ENCODE assay signal across 3 worm cellular contexts in genomic region chrII:13047106-13047505, ce11.
TF ChIP-seq lines count a peak whose summit lies in the region.

Gene F42G4.7 (minus strand): TSS chrII:13047290.

TF ChIP-seq in whole organism, L3 larva, 47 proteins besides CTCF, POLR2A, EP300 and RAD21:
- peak; percentile 67 for TF ChIP-seq ceh-28 (tag; optimal IDR thresholded peaks at IDR 0.05; lab: Kevin White, UChicago)

TF ChIP-seq in whole organism, L4 larva, 104 proteins besides CTCF, POLR2A, EP300 and RAD21:
- TF ChIP-seq ceh-28 (tag; optimal IDR thresholded peaks at IDR 0.05; lab: Kevin White, UChicago), result peak; percentile 63
TF ChIP-seq in whole organism, L4 larva: peak in this region for 1; not testable (repeated sequence) for 103.

TF ChIP-seq in whole organism, midembryonic, 9 proteins besides CTCF, POLR2A, EP300 and RAD21:
- TF ChIP-seq T22C8.4 (GFP tag; IDR thresholded peaks at IDR 0.05; lab: Robert Waterston, UW), result peak; percentile 86
TF ChIP-seq in whole organism, midembryonic: peak in this region for 1; not testable (repeated sequence) for 8.
